Worm (Caenorhabditis elegans) whole organism, L3 larva: Measurements from ENCODE around the gene ZK686.2.
A peak's percentile ranks its signal among the peaks of the same experiment; 100 is the strongest.

Experiments
- R02D3.7 ChIP-seq: fragments of 150-350 bp; optimal IDR thresholded peaks from 2 replicates; lab custom pipeline; 2014; ENCODE audit warnings: missing biosample characterization, missing genetic modification characterization
- ZK546.5 ChIP-seq: sonication (generic microtip); optimal IDR thresholded peaks from 2 replicates; lab custom pipeline; 2017; ENCODE audit warnings: missing biosample characterization, missing genetic modification characterization
- aly-2 ChIP-seq: fragments of 150-350 bp; optimal IDR thresholded peaks from 2 replicates; lab custom pipeline; 2014; ENCODE audit warnings: missing biosample characterization, missing genetic modification characterization
- ama-1 ChIP-seq: fragments of 150-350 bp; optimal IDR thresholded peaks from 2 replicates; lab custom pipeline; 2018
- ceh-16 ChIP-seq: sonication (generic microtip); optimal IDR thresholded peaks from 2 replicates; lab custom pipeline; 2017; ENCODE audit warnings: missing biosample characterization, missing genetic modification characterization
- ceh-28 ChIP-seq: fragments of 150-350 bp; optimal IDR thresholded peaks from 2 replicates; lab custom pipeline; 2014; ENCODE audit warnings: missing biosample characterization, missing genetic modification reagents, missing genetic modification characterization
- ceh-82 ChIP-seq: fragments of 150-350 bp; optimal IDR thresholded peaks from 2 replicates; lab custom pipeline; 2014; ENCODE audit warnings: missing biosample characterization, missing genetic modification characterization
- ceh-9 ChIP-seq: sonication (generic microtip); optimal IDR thresholded peaks from 2 replicates; lab custom pipeline; 2018; ENCODE audit warnings: missing biosample characterization, missing genetic modification characterization
- daf-12 ChIP-seq: fragments of 150-350 bp; optimal IDR thresholded peaks from 2 replicates; lab custom pipeline; 2014; ENCODE audit warnings: missing biosample characterization, missing genetic modification reagents, missing genetic modification characterization
- egl-27 ChIP-seq: sonication (generic microtip); optimal IDR thresholded peaks from 4 replicates; lab custom pipeline; 2017; ENCODE audit warnings: missing biosample characterization, missing genetic modification reagents, missing genetic modification characterization
- egl-5 ChIP-seq: fragments of 150-350 bp; optimal IDR thresholded peaks from 2 replicates; lab custom pipeline; 2017; ENCODE audit warnings: missing biosample characterization, missing genetic modification reagents, missing genetic modification characterization, inconsistent platforms
- elt-1 ChIP-seq: fragments of 150-350 bp; optimal IDR thresholded peaks from 2 replicates; lab custom pipeline; 2014; ENCODE audit warnings: missing biosample characterization, missing genetic modification characterization
- elt-2 ChIP-seq: sonication (generic microtip); optimal IDR thresholded peaks from 2 replicates; lab custom pipeline; 2016; ENCODE audit warnings: missing genetic modification reagents, mild to moderate bottlenecking, missing genetic modification characterization, missing compliant biosample characterization
- elt-3 ChIP-seq, 3 experiments: fragments of 150-350 bp in 1 of 3; sonication (generic microtip) in 2 of 3; optimal IDR thresholded peaks; 2 replicates in 2 of 3; 4 replicates in 1 of 3; lab custom pipeline; 2014 to 2017; ENCODE audit warnings: missing biosample characterization in 3 of 3, missing genetic modification characterization in 3 of 3
- eor-1 ChIP-seq, 2 experiments: fragments of 150-350 bp; optimal IDR thresholded peaks; 2 replicates each; lab custom pipeline; 2014 to 2018; ENCODE audit warnings: missing biosample characterization in 2 of 2, missing genetic modification characterization in 2 of 2
- fkh-10 ChIP-seq: sonication (generic microtip); optimal IDR thresholded peaks from 2 replicates; lab custom pipeline; 2017; ENCODE audit warnings: missing biosample characterization, missing genetic modification reagents, missing genetic modification characterization
- fkh-2 ChIP-seq: fragments of 150-350 bp; optimal IDR thresholded peaks from 2 replicates; lab custom pipeline; 2014; ENCODE audit warnings: missing biosample characterization, missing genetic modification reagents, missing genetic modification characterization
- fos-1 ChIP-seq: fragments of 150-350 bp; optimal IDR thresholded peaks from 2 replicates; lab custom pipeline; 2014; ENCODE audit warnings: missing biosample characterization, missing genetic modification characterization
- hmg-11 ChIP-seq: sonication (generic microtip); optimal IDR thresholded peaks from 2 replicates; lab custom pipeline; 2016; ENCODE audit warnings: missing genetic modification characterization, missing compliant biosample characterization
- jun-1 ChIP-seq: fragments of 150-350 bp; optimal IDR thresholded peaks from 2 replicates; lab custom pipeline; 2014; ENCODE audit warnings: missing biosample characterization, missing genetic modification reagents, missing genetic modification characterization
- lin-15B ChIP-seq: fragments of 150-350 bp; optimal IDR thresholded peaks from 2 replicates; lab custom pipeline; 2014; ENCODE audit warnings: missing biosample characterization, missing genetic modification characterization
- lin-39 ChIP-seq: fragments of 150-350 bp; optimal IDR thresholded peaks from 2 replicates; lab custom pipeline; 2018; ENCODE audit warnings: missing biosample characterization, missing genetic modification reagents, missing genetic modification characterization
- lsy-12 ChIP-seq: sonication (generic microtip); optimal IDR thresholded peaks from 2 replicates; lab custom pipeline; 2016; ENCODE audit warnings: mild to moderate bottlenecking, missing genetic modification characterization, missing compliant biosample characterization
- mdl-1 ChIP-seq: fragments of 150-350 bp; optimal IDR thresholded peaks from 2 replicates; lab custom pipeline; 2014; ENCODE audit warnings: missing biosample characterization, missing genetic modification characterization
- mml-1 ChIP-seq: fragments of 150-350 bp; sonication (generic microtip); optimal IDR thresholded peaks from 3 replicates; lab custom pipeline; 2014; ENCODE audit warnings: missing biosample characterization, missing genetic modification characterization
- nfya-1 ChIP-seq: sonication (generic microtip); optimal IDR thresholded peaks from 2 replicates; lab custom pipeline; 2017; ENCODE audit warnings: missing genetic modification characterization, mild to moderate bottlenecking, missing compliant biosample characterization, antibody characterized with exemption, moderate library complexity; ENCODE audit not compliant: insufficient read depth
- nhr-11 ChIP-seq: fragments of 150-350 bp; optimal IDR thresholded peaks from 2 replicates; lab custom pipeline; 2014; ENCODE audit warnings: missing biosample characterization, missing genetic modification characterization
- nhr-12 ChIP-seq: fragments of 150-350 bp; optimal IDR thresholded peaks from 2 replicates; lab custom pipeline; 2014; ENCODE audit warnings: missing biosample characterization, missing genetic modification characterization
- nhr-23 ChIP-seq: fragments of 150-350 bp; optimal IDR thresholded peaks from 2 replicates; lab custom pipeline; 2014; ENCODE audit warnings: missing biosample characterization, missing genetic modification reagents, missing genetic modification characterization
- nhr-237 ChIP-seq: fragments of 150-350 bp; optimal IDR thresholded peaks from 2 replicates; lab custom pipeline; 2014; ENCODE audit warnings: missing biosample characterization, missing genetic modification characterization
- nhr-25 ChIP-seq: sonication (generic microtip); optimal IDR thresholded peaks from 2 replicates; lab custom pipeline; 2017; ENCODE audit warnings: missing biosample characterization, missing genetic modification characterization
- nhr-28 ChIP-seq: fragments of 150-350 bp; optimal IDR thresholded peaks from 2 replicates; lab custom pipeline; 2014; ENCODE audit warnings: missing biosample characterization, missing genetic modification characterization
- nhr-43 ChIP-seq: sonication (generic microtip); optimal IDR thresholded peaks from 2 replicates; lab custom pipeline; 2016; ENCODE audit warnings: mild to moderate bottlenecking, missing genetic modification characterization, missing compliant biosample characterization; ENCODE audit not compliant: poor library complexity, severe bottlenecking
- nhr-67 ChIP-seq: fragments of 150-350 bp; optimal IDR thresholded peaks from 2 replicates; lab custom pipeline; 2014; ENCODE audit warnings: missing biosample characterization, missing genetic modification characterization
- nhr-76 ChIP-seq: fragments of 150-350 bp; sonication (generic microtip); optimal IDR thresholded peaks from 5 replicates; lab custom pipeline; 2014; ENCODE audit warnings: missing biosample characterization, missing genetic modification characterization
- nhr-77 ChIP-seq: fragments of 150-350 bp; optimal IDR thresholded peaks from 2 replicates; lab custom pipeline; 2014; ENCODE audit warnings: missing biosample characterization, missing genetic modification characterization
- pha-4 ChIP-seq: fragments of 150-350 bp; optimal IDR thresholded peaks from 2 replicates; lab custom pipeline; 2014; ENCODE audit warnings: missing biosample characterization, missing genetic modification reagents, missing genetic modification characterization
- pqm-1 ChIP-seq: fragments of 150-350 bp; optimal IDR thresholded peaks from 2 replicates; lab custom pipeline; 2017; ENCODE audit warnings: missing biosample characterization, missing genetic modification characterization, inconsistent platforms
- sea-2 ChIP-seq: fragments of 150-350 bp; sonication (generic microtip); optimal IDR thresholded peaks from 4 replicates; lab custom pipeline; 2014; ENCODE audit warnings: missing biosample characterization, missing genetic modification reagents, missing genetic modification characterization
- skn-1 ChIP-seq: fragments of 150-350 bp; optimal IDR thresholded peaks from 2 replicates; lab custom pipeline; 2014; ENCODE audit warnings: missing biosample characterization, missing genetic modification characterization
- snpc-4 ChIP-seq: fragments of 150-350 bp; optimal IDR thresholded peaks from 2 replicates; lab custom pipeline; 2014; ENCODE audit warnings: missing biosample characterization, missing genetic modification characterization
- tbx-2 ChIP-seq: sonication (generic microtip); optimal IDR thresholded peaks from 2 replicates; lab custom pipeline; 2016; ENCODE audit warnings: mild to moderate bottlenecking, missing genetic modification characterization, missing compliant biosample characterization
- unc-39 ChIP-seq: sonication (generic microtip); optimal IDR thresholded peaks from 4 replicates; lab custom pipeline; 2017; ENCODE audit warnings: missing biosample characterization, missing genetic modification characterization
- unc-62 ChIP-seq: fragments of 150-350 bp; sonication (generic microtip); optimal IDR thresholded peaks from 4 replicates; lab custom pipeline; 2014; ENCODE audit warnings: missing biosample characterization, missing genetic modification reagents, missing genetic modification characterization
- zag-1 ChIP-seq: fragments of 150-350 bp; optimal IDR thresholded peaks from 2 replicates; lab custom pipeline; 2014; ENCODE audit warnings: missing biosample characterization, missing genetic modification characterization
- ztf-11 ChIP-seq: fragments of 150-350 bp; optimal IDR thresholded peaks from 2 replicates; lab custom pipeline; 2014; ENCODE audit warnings: missing biosample characterization, missing genetic modification characterization
- ztf-4 ChIP-seq: fragments of 150-350 bp; optimal IDR thresholded peaks from 2 replicates; lab custom pipeline; 2014; ENCODE audit warnings: missing biosample characterization, missing genetic modification characterization

Gene ZK686.2

ce11 chrIII:7722999-7723398 is 42.9 kb downstream of the ZK686.2 start:
- TF ChIP-seq fkh-10 (peak; percentile 11), nhr-237 (no peak), lin-39 (tag; lab: Kevin White, UChicago) (peak; percentile 26), nfya-1 (tag; lab: Kevin White, UChicago) (peak; percentile 37), hmg-11 (tag; lab: Kevin White, UChicago) (peak; percentile 13)

DNA sequence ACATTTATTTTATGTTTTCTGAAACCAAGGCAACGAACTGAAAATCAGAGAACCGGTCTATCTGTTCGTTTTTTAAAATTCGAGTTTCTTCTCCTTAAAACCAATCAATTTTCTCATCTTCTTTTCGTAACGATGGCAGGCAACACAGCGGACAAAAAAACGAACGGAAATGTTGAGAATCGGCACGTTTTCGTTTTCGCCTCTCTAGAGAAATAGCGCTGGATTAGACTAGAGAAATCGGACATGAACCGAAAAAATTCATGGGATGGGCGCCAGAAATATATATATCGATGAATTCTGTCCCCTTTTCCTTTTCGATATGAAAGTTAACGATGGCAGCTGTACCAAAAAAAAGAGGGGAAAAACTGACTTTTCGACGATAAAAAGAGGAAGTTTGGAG is 43.4 kb downstream of the ZK686.2 start:
- no peak for TF ChIP-seq nhr-12 (tag; lab: Kevin White, UChicago)
- peak; percentile 0 for TF ChIP-seq nfya-1 (tag; lab: Kevin White, UChicago)
- TF ChIP-seq, all 47 proteins: peak for 1

ce11 chrIII:7721513-7721912 is 44.3 kb downstream of the ZK686.2 start:
- no peak for TF ChIP-seq nhr-25 (tag; lab: Kevin White, UChicago)
- TF ChIP-seq lin-39 (tag; lab: Kevin White, UChicago) = peak; percentile 34
- no peak for TF ChIP-seq ztf-11 (tag; lab: Kevin White, UChicago)
- no peak for TF ChIP-seq ceh-9
- TF ChIP-seq ceh-82 (tag; lab: Kevin White, UChicago) = no peak
- peak; percentile 60 for TF ChIP-seq ama-1
- TF ChIP-seq egl-5 (tag; lab: Kevin White, UChicago) = peak; percentile 20
- TF ChIP-seq zag-1 (tag; lab: Kevin White, UChicago) = no peak

DNA sequence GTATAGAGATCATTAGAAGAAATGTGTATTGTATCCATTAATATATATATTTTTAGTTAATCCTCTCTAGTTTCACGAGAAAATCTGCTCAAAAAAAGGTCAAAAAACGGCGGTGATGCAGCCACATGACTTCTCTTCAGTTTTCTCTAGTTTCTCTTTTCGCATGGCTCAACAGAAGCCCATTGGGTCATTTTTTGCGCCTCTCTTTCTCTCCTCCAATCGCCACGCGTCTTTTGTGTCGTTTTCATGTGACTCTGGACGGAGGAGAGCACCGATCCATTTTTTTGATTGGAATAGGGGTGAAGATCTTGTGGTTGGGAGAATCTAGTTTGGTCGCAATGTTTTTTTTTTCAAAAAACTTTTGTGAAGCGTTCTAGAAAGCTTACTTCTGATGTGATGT is 45.0 kb downstream of the ZK686.2 start:
- no peak for TF ChIP-seq nhr-12 (tag; lab: Kevin White, UChicago)
- no peak for TF ChIP-seq unc-39
- TF ChIP-seq pha-4 (tag; lab: Kevin White, UChicago) = peak; percentile 24
- no peak for TF ChIP-seq egl-27 (tag; lab: Kevin White, UChicago)
- no peak for TF ChIP-seq ztf-11 (tag; lab: Kevin White, UChicago)
- TF ChIP-seq nhr-237 = no peak
- no peak for TF ChIP-seq mml-1 (tag; lab: Kevin White, UChicago)
- TF ChIP-seq nhr-25 (tag; lab: Kevin White, UChicago) = no peak
- no peak for TF ChIP-seq sea-2 (GFP tag; lab: Kevin White, UChicago)
- no peak for TF ChIP-seq nhr-28 (tag; lab: Kevin White, UChicago)
- no peak for TF ChIP-seq lsy-12 (tag; lab: Kevin White, UChicago)
- no peak for TF ChIP-seq skn-1 (tag; lab: Kevin White, UChicago)
- TF ChIP-seq nhr-11 (tag; lab: Kevin White, UChicago) = peak; percentile 5
- TF ChIP-seq snpc-4 = no peak
- peak; percentile 99 for TF ChIP-seq nfya-1 (tag; lab: Kevin White, UChicago)
- no peak for TF ChIP-seq egl-5 (tag; lab: Kevin White, UChicago)
- TF ChIP-seq lin-15B (tag; lab: Kevin White, UChicago) = peak; percentile 33
- peak; percentile 20 for TF ChIP-seq mdl-1 (tag; lab: Kevin White, UChicago)
- TF ChIP-seq elt-1 (tag; lab: Kevin White, UChicago) = peak; percentile 2
- no peak for TF ChIP-seq nhr-43 (tag; lab: Kevin White, UChicago)
- TF ChIP-seq ceh-9 = no peak
- no peak for TF ChIP-seq tbx-2 (tag; lab: Kevin White, UChicago)
- TF ChIP-seq fos-1 (tag; lab: Kevin White, UChicago) = no peak
- no peak for TF ChIP-seq ZK546.5 (tag; lab: Kevin White, UChicago)
- TF ChIP-seq fkh-2 (tag; lab: Kevin White, UChicago) = no peak
- TF ChIP-seq nhr-23 (tag; lab: Kevin White, UChicago) = no peak
- TF ChIP-seq elt-3 (tag; optimal IDR thresholded peaks at IDR 0.05; lab: Kevin White, UChicago) = no peak
- TF ChIP-seq R02D3.7 (tag; lab: Kevin White, UChicago) = no peak
- peak; percentile 82 for TF ChIP-seq lin-39 (tag; lab: Kevin White, UChicago)
- no peak for TF ChIP-seq nhr-77 (tag; lab: Kevin White, UChicago)
- no peak for TF ChIP-seq ceh-28
- TF ChIP-seq ztf-4 (tag; lab: Kevin White, UChicago) = no peak
- TF ChIP-seq ceh-16 (tag; lab: Kevin White, UChicago) = no peak
- TF ChIP-seq nhr-67 (tag; lab: Kevin White, UChicago) = no peak
- TF ChIP-seq daf-12 = no peak
- no peak for TF ChIP-seq unc-62 (GFP tag; lab: Kevin White, UChicago)
- no peak for TF ChIP-seq jun-1 (tag; lab: Kevin White, UChicago)
- no peak for TF ChIP-seq aly-2 (tag; lab: Kevin White, UChicago)
- TF ChIP-seq eor-1 (tag; optimal IDR thresholded peaks at IDR 0.05; lab: Kevin White, UChicago) = no peak
- no peak for TF ChIP-seq zag-1 (tag; lab: Kevin White, UChicago)
- TF ChIP-seq pqm-1 (tag; lab: Kevin White, UChicago) = no peak
- peak; percentile 70 for TF ChIP-seq ama-1
- TF ChIP-seq nhr-76 = no peak
- no peak for TF ChIP-seq elt-2 (tag; lab: Kevin White, UChicago)
- peak; percentile 42 for TF ChIP-seq fkh-10
- TF ChIP-seq hmg-11 (tag; lab: Kevin White, UChicago) = peak; percentile 1
- TF ChIP-seq ceh-82 (tag; lab: Kevin White, UChicago) = no peak
